Fruit fly (Drosophila melanogaster) whole organism, embryonic: Measurements from ENCODE around the gene CG31898.

Source experiments
- CG10209 ChIP-seq: fragments of 200-800 bp; sonication (Bioruptor generic); optimal IDR thresholded peaks from 3 replicates; lab custom pipeline; 2017; ENCODE audit warnings: missing biosample characterization, mild to moderate bottlenecking, missing genetic modification characterization, missing genetic modification reagents
- CG16813 ChIP-seq: fragments of 200-800 bp; sonication (Bioruptor generic); IDR thresholded peaks from 3 replicates; pipeline ENCODE4 v1.3.6; 2022; ENCODE audit warnings: missing biosample characterization, missing genetic modification characterization; ENCODE audit not compliant: partially characterized antibody
- CG17186 ChIP-seq: fragments of 200-800 bp; sonication (Bioruptor generic); optimal IDR thresholded peaks from 3 replicates; lab custom pipeline; 2017; ENCODE audit warnings: missing biosample characterization, missing genetic modification reagents, missing genetic modification characterization
- CG2199 ChIP-seq: fragments of 200-800 bp; sonication (Bioruptor generic); IDR thresholded peaks from 3 replicates; pipeline ENCODE4 v1.3.6; 2022; ENCODE audit warnings: missing biosample characterization, missing genetic modification characterization
- CG3407 ChIP-seq: fragments of 200-800 bp; sonication (Bioruptor generic); optimal IDR thresholded peaks from 2 replicates; lab custom pipeline; 2018; ENCODE audit warnings: missing biosample characterization, mild to moderate bottlenecking, missing genetic modification characterization
- CG42726 ChIP-seq: fragments of 200-800 bp; sonication (Bioruptor generic); IDR thresholded peaks from 2 replicates; pipeline ENCODE4 v1.3.6; 2022; ENCODE audit warnings: missing biosample characterization, missing genetic modification characterization; ENCODE audit not compliant: partially characterized antibody
- CG4360 ChIP-seq: fragments of 200-800 bp; sonication (Bioruptor generic); IDR thresholded peaks from 2 replicates; pipeline ENCODE4 v1.3.6; 2022; ENCODE audit warnings: missing biosample characterization, missing genetic modification characterization
- CG43689 ChIP-seq: fragments of 200-800 bp; sonication (Bioruptor generic); IDR thresholded peaks from 2 replicates; pipeline ENCODE4 v1.3.6; 2022; ENCODE audit warnings: missing biosample characterization, missing genetic modification characterization
- CG4730 ChIP-seq: fragments of 200-800 bp; sonication (Bioruptor generic); IDR thresholded peaks from 2 replicates; pipeline ENCODE4 v1.3.6; 2022; ENCODE audit warnings: missing biosample characterization, missing genetic modification characterization
- CG5180 ChIP-seq: fragments of 200-800 bp; sonication (Bioruptor generic); optimal IDR thresholded peaks from 3 replicates; lab custom pipeline; 2017; ENCODE audit warnings: missing biosample characterization, missing genetic modification characterization, mild to moderate bottlenecking, moderate library complexity, missing genetic modification reagents
- CG6254 ChIP-seq: fragments of 200-800 bp; sonication (Bioruptor generic); optimal IDR thresholded peaks from 3 replicates; lab custom pipeline; 2017; ENCODE audit warnings: mild to moderate bottlenecking, missing biosample characterization, missing genetic modification reagents, missing genetic modification characterization
- CG6272 ChIP-seq: fragments of 200-800 bp; sonication (Bioruptor generic); IDR thresholded peaks from 2 replicates; pipeline ENCODE4 v1.3.6; 2022; ENCODE audit warnings: missing biosample characterization, missing genetic modification characterization
- CG7556 ChIP-seq: fragments of 200-800 bp; sonication (Bioruptor generic); optimal IDR thresholded peaks from 2 replicates; lab custom pipeline; 2017; ENCODE audit warnings: missing biosample characterization, mild to moderate bottlenecking, missing genetic modification characterization
- CG7745 ChIP-seq: fragments of 200-800 bp; sonication (Bioruptor generic); optimal IDR thresholded peaks from 2 replicates; lab custom pipeline; 2018; ENCODE audit warnings: missing biosample characterization, mild to moderate bottlenecking, missing genetic modification characterization, moderate library complexity
- CG7963 ChIP-seq: fragments of 200-800 bp; sonication (Bioruptor generic); IDR thresholded peaks from 3 replicates; pipeline ENCODE4 v1.3.6; 2022; ENCODE audit warnings: missing biosample characterization, missing genetic modification characterization; ENCODE audit not compliant: partially characterized antibody
- CG8478 ChIP-seq: fragments of >200 bp; optimal IDR thresholded peaks from 2 replicates; lab custom pipeline; 2018
- CTCF ChIP-seq: fragments of 200-800 bp; sonication (Bioruptor generic); optimal IDR thresholded peaks from 2 replicates; lab custom pipeline; 2017; ENCODE audit warnings: missing biosample characterization, mild to moderate bottlenecking, missing genetic modification characterization, moderate library complexity
- Chrac-16 ChIP-seq: fragments of 200-800 bp; sonication (Bioruptor generic); optimal IDR thresholded peaks from 3 replicates; lab custom pipeline; 2016; ENCODE audit warnings: missing biosample characterization, missing genetic modification characterization
- D ChIP-seq, 2 experiments: fragments of 200-800 bp in 1 of 2; fragments of >200 bp in 1 of 2; sonication (Bioruptor generic) in 1 of 2; optimal IDR thresholded peaks; 2 replicates in 1 of 2; 3 replicates in 1 of 2; lab custom pipeline; 2017; ENCODE audit warnings: mild to moderate bottlenecking in 1 of 2, missing biosample characterization in 1 of 2, missing genetic modification characterization in 1 of 2, missing genetic modification reagents in 1 of 2
- E2f2 ChIP-seq: fragments of 200-800 bp; sonication (Bioruptor generic); IDR thresholded peaks from 2 replicates; pipeline ENCODE4 v1.3.6; 2022; ENCODE audit warnings: missing biosample characterization, missing genetic modification characterization
- Fer1 ChIP-seq: fragments of 200-800 bp; sonication (Bioruptor generic); optimal IDR thresholded peaks from 2 replicates; lab custom pipeline; 2017; ENCODE audit warnings: missing biosample characterization, mild to moderate bottlenecking, missing genetic modification characterization
- Hey ChIP-seq: fragments of 200-800 bp; sonication (Bioruptor generic); optimal IDR thresholded peaks from 3 replicates; lab custom pipeline; 2018; ENCODE audit warnings: missing biosample characterization, mild to moderate bottlenecking, missing genetic modification characterization
- Lhr ChIP-seq: fragments of 200-800 bp; sonication (Bioruptor generic); optimal IDR thresholded peaks from 3 replicates; lab custom pipeline; 2017; ENCODE audit warnings: mild to moderate bottlenecking, missing biosample characterization, missing genetic modification reagents, missing genetic modification characterization
- Lim3 ChIP-seq: fragments of 200-800 bp; sonication (Bioruptor generic); IDR thresholded peaks from 2 replicates; pipeline ENCODE4 v1.3.6; 2022; ENCODE audit warnings: missing biosample characterization, missing genetic modification characterization
- Meics ChIP-seq: fragments of 200-800 bp; sonication (Bioruptor generic); optimal IDR thresholded peaks from 2 replicates; lab custom pipeline; 2017; ENCODE audit warnings: missing biosample characterization, mild to moderate bottlenecking, missing genetic modification characterization
- Myb ChIP-seq: fragments of 200-800 bp; sonication (Bioruptor generic); optimal IDR thresholded peaks from 2 replicates; lab custom pipeline; 2016; ENCODE audit warnings: missing biosample characterization, missing genetic modification characterization
- NFAT ChIP-seq: fragments of 200-800 bp; sonication (Bioruptor generic); IDR thresholded peaks from 2 replicates; pipeline ENCODE4 v1.3.6; 2022; ENCODE audit warnings: missing biosample characterization, missing genetic modification characterization
- Poxn ChIP-seq: fragments of 200-800 bp; sonication (Bioruptor generic); IDR thresholded peaks from 2 replicates; pipeline ENCODE4 v1.3.6; 2022; ENCODE audit warnings: missing biosample characterization, missing genetic modification characterization
- Scr ChIP-seq: fragments of 200-800 bp; sonication (Bioruptor generic); IDR thresholded peaks from 2 replicates; pipeline ENCODE4 v1.3.6; 2022; ENCODE audit warnings: missing biosample characterization, missing genetic modification characterization; ENCODE audit not compliant: partially characterized antibody
- Stat92E ChIP-seq, 3 experiments: fragments of >200 bp in 2 of 3; fragments of 200-800 bp in 1 of 3; sonication (Bioruptor generic) in 1 of 3; optimal IDR thresholded peaks; 2 replicates each; lab custom pipeline; 2017 to 2019; ENCODE audit warnings: missing biosample characterization in 3 of 3, missing genetic modification characterization in 3 of 3, mild to moderate bottlenecking in 1 of 3, moderate library complexity in 1 of 3
- abd-A ChIP-seq: fragments of 200-800 bp; sonication (Bioruptor generic); optimal IDR thresholded peaks from 3 replicates; lab custom pipeline; 2019; ENCODE audit warnings: missing biosample characterization, mild to moderate bottlenecking, missing genetic modification characterization, moderate library complexity
- amos ChIP-seq: fragments of 200-800 bp; sonication (Bioruptor generic); IDR thresholded peaks from 2 replicates; pipeline ENCODE4 v1.3.6; 2022; ENCODE audit warnings: missing biosample characterization, missing genetic modification characterization; ENCODE audit not compliant: partially characterized antibody
- ash1 ChIP-seq: fragments of 200-800 bp; sonication (Bioruptor generic); optimal IDR thresholded peaks from 2 replicates; lab custom pipeline; 2018; ENCODE audit warnings: missing biosample characterization, mild to moderate bottlenecking, missing genetic modification characterization
- chm ChIP-seq: fragments of 200-800 bp; sonication (Bioruptor generic); IDR thresholded peaks from 2 replicates; pipeline ENCODE4 v1.3.6; 2022; ENCODE audit warnings: missing biosample characterization, missing genetic modification characterization
- dpn ChIP-seq, 2 experiments: fragments of 200-800 bp; sonication (Bioruptor generic); optimal IDR thresholded peaks; 3 replicates each; lab custom pipeline; 2016; ENCODE audit warnings: missing biosample characterization in 2 of 2, missing genetic modification characterization in 2 of 2
- eve ChIP-seq, 2 experiments: fragments of >200 bp; optimal IDR thresholded peaks; 2 replicates each; lab custom pipeline; 2017; ENCODE audit warnings: missing biosample characterization in 2 of 2, missing genetic modification characterization in 2 of 2
- fd3F ChIP-seq: fragments of 200-800 bp; sonication (Bioruptor generic); optimal IDR thresholded peaks from 2 replicates; lab custom pipeline; 2018; ENCODE audit warnings: missing biosample characterization, mild to moderate bottlenecking, missing genetic modification characterization, moderate library complexity
- gcm ChIP-seq: fragments of 200-800 bp; sonication (Bioruptor generic); optimal IDR thresholded peaks from 2 replicates; lab custom pipeline; 2019; ENCODE audit warnings: missing biosample characterization, mild to moderate bottlenecking, missing genetic modification characterization, moderate library complexity
- knrl ChIP-seq: fragments of 200-800 bp; sonication (Bioruptor generic); IDR thresholded peaks from 3 replicates; pipeline ENCODE4 v1.3.6; 2022; ENCODE audit warnings: missing biosample characterization, missing genetic modification characterization; ENCODE audit not compliant: partially characterized antibody
- lmd ChIP-seq: fragments of 200-800 bp; sonication (Bioruptor generic); IDR thresholded peaks from 2 replicates; pipeline ENCODE4 v1.3.6; 2022; ENCODE audit warnings: missing biosample characterization, missing genetic modification characterization
- lola ChIP-seq, 3 experiments: fragments of >200 bp in 2 of 3; fragments of 200-800 bp in 1 of 3; sonication (Bioruptor generic) in 1 of 3; optimal IDR thresholded peaks; 2 replicates each; lab custom pipeline; 2017 to 2019; ENCODE audit warnings: missing biosample characterization in 3 of 3, missing genetic modification characterization in 3 of 3, mild to moderate bottlenecking in 1 of 3, moderate library complexity in 1 of 3
- ranshi ChIP-seq: fragments of 200-800 bp; sonication (Bioruptor generic); IDR thresholded peaks from 2 replicates; pipeline ENCODE4 v1.3.6; 2022; ENCODE audit warnings: missing biosample characterization, missing genetic modification characterization
- shn ChIP-seq: fragments of 200-800 bp; sonication (Bioruptor generic); optimal IDR thresholded peaks from 3 replicates; lab custom pipeline; 2016; ENCODE audit warnings: missing biosample characterization, missing genetic modification characterization
- sob ChIP-seq: fragments of 200-800 bp; sonication (Bioruptor generic); IDR thresholded peaks from 2 replicates; pipeline ENCODE4 v1.3.6; 2022; ENCODE audit warnings: missing biosample characterization, missing genetic modification characterization
- usp ChIP-seq: fragments of >200 bp; optimal IDR thresholded peaks from 2 replicates; lab custom pipeline; 2017; ENCODE audit warnings: missing biosample characterization, missing genetic modification characterization
- wor ChIP-seq: fragments of 200-800 bp; sonication (Bioruptor generic); IDR thresholded peaks from 2 replicates; pipeline ENCODE4 v1.3.6; 2022; ENCODE audit warnings: missing biosample characterization, missing genetic modification characterization
- zen ChIP-seq: fragments of 200-800 bp; sonication (Bioruptor generic); optimal IDR thresholded peaks from 3 replicates; lab custom pipeline; 2018; ENCODE audit warnings: missing biosample characterization, mild to moderate bottlenecking, missing genetic modification characterization, moderate library complexity

The CG31898 gene

dm6 chr2L:8403286-8404270 lies 3.4 kb downstream of the CG31898 start, which contains the start of gene emb (continued):
- no peak for TF ChIP-seq CG2199 (GFP tag; lab: Robert Waterston, UW)
- peak; percentile 94 for TF ChIP-seq amos (GFP tag; lab: Robert Waterston, UW)
- TF ChIP-seq CG16813 (GFP tag; lab: Robert Waterston, UW): peak; percentile 97
- TF ChIP-seq ash1 (GFP tag; lab: Kevin White, UChicago): no peak
- TF ChIP-seq CG10209 (GFP tag; lab: Kevin White, UChicago): peak; percentile 13
- TF ChIP-seq CG3407 (GFP tag; lab: Kevin White, UChicago): no peak
- TF ChIP-seq Meics (GFP tag; lab: Kevin White, UChicago): peak; percentile 45
- no peak for TF ChIP-seq CG7556 (GFP tag; lab: Kevin White, UChicago)
- TF ChIP-seq CG7745 (tag; lab: Kevin White, UChicago): no peak
- TF ChIP-seq knrl (GFP tag; lab: Robert Waterston, UW): peak; percentile 90
- peak; percentile 46 for TF ChIP-seq shn (GFP tag; lab: Kevin White, UChicago)
- peak; percentile 85 for TF ChIP-seq CG8478
- peak; percentile 94 for TF ChIP-seq CG5180
- TF ChIP-seq wor (GFP tag; lab: Robert Waterston, UW): no peak
- peak; percentile 93 for TF ChIP-seq Lhr
- TF ChIP-seq eve (GFP tag; optimal IDR thresholded peaks at IDR 0.05; lab: Kevin White, UChicago): no peak
- TF ChIP-seq Hey: no peak
- TF ChIP-seq lola (GFP tag; optimal IDR thresholded peaks at IDR 0.05; lab: Kevin White, UChicago): peak in 1 of 3 experiments; percentile 38
- peak; percentile 21; the same call in 1 of the 2 replicates for TF ChIP-seq lmd
- no peak for TF ChIP-seq gcm (GFP tag; lab: Kevin White, UChicago)
- TF ChIP-seq CG7963 (GFP tag; lab: Robert Waterston, UW): peak; percentile 99
- TF ChIP-seq chm (GFP tag; lab: Robert Waterston, UW): peak; percentile 17; the same call in 1 of the 2 replicates
- peak; percentile 35 for TF ChIP-seq CG17186 (GFP tag; lab: Kevin White, UChicago)
- peak; percentile 94 for TF ChIP-seq Scr (GFP tag; lab: Robert Waterston, UW)
- TF ChIP-seq CG42726: peak; percentile 88
- no peak for TF ChIP-seq Poxn (GFP tag; lab: Robert Waterston, UW)
- peak; percentile 62; the same call in 1 of the 2 replicates for TF ChIP-seq E2f2
- TF ChIP-seq Stat92E (GFP tag; optimal IDR thresholded peaks at IDR 0.05; lab: Kevin White, UChicago): no peak
- no peak for TF ChIP-seq abd-A (tag; lab: Kevin White, UChicago)
- peak; percentile 58 for TF ChIP-seq NFAT (GFP tag; lab: Robert Waterston, UW)
- peak; percentile 56 for TF ChIP-seq Chrac-16 (GFP tag; lab: Kevin White, UChicago)
- TF ChIP-seq CG4730: no peak
- no peak for TF ChIP-seq CG6272 (GFP tag; lab: Robert Waterston, UW)
- peak; percentile 77 for TF ChIP-seq zen (tag; lab: Kevin White, UChicago)
- no peak for TF ChIP-seq Lim3 (GFP tag; lab: Robert Waterston, UW)
- no peak for TF ChIP-seq CTCF
- no peak for TF ChIP-seq Fer1 (GFP tag; lab: Kevin White, UChicago)
- no peak for TF ChIP-seq CG6254 (GFP tag; lab: Kevin White, UChicago)
- TF ChIP-seq CG4360 (GFP tag; lab: Robert Waterston, UW): no peak
- no peak for TF ChIP-seq fd3F (GFP tag; lab: Kevin White, UChicago)
- no peak for TF ChIP-seq usp (GFP tag; lab: Kevin White, UChicago)
- peak; percentile 59 for TF ChIP-seq Myb
- TF ChIP-seq ranshi: 0 out of 2 replicates have a peak, but pooled peaks have one; percentile 17
- TF ChIP-seq CG43689 (GFP tag; lab: Robert Waterston, UW): no peak
- TF ChIP-seq D (optimal IDR thresholded peaks at IDR 0.05; lab: Kevin White, UChicago): no peak
- no peak for TF ChIP-seq D (GFP tag; optimal IDR thresholded peaks at IDR 0.05; lab: Kevin White, UChicago)
- TF ChIP-seq dpn (GFP tag; optimal IDR thresholded peaks at IDR 0.05; lab: Kevin White, UChicago): peak; percentile 36 to 50
- peak; percentile 57; the same call in 1 of the 2 replicates for TF ChIP-seq sob (GFP tag; lab: Robert Waterston, UW)
